Fruit fly (Drosophila melanogaster) whole organism, embryonic: Measurements from ENCODE around the gene ftz-f1.

ENCODE experiments used
- Aef1 ChIP-seq: fragments of 200-800 bp; sonication (Bioruptor generic); IDR thresholded peaks from 3 replicates; pipeline ENCODE4 v1.3.6; 2022; ENCODE audit warnings: missing biosample characterization, missing genetic modification characterization
- Atf3 ChIP-seq: fragments of 200-800 bp; sonication (Bioruptor generic); optimal IDR thresholded peaks from 3 replicates; lab custom pipeline; 2016; ENCODE audit warnings: missing biosample characterization, missing genetic modification characterization
- Bdp1 ChIP-seq: fragments of 200-800 bp; sonication (Bioruptor generic); optimal IDR thresholded peaks from 3 replicates; lab custom pipeline; 2016; ENCODE audit warnings: missing biosample characterization, missing genetic modification characterization
- CG10321 ChIP-seq: fragments of 200-800 bp; sonication (Bioruptor generic); IDR thresholded peaks from 2 replicates; pipeline ENCODE4 v1.3.6; 2022; ENCODE audit warnings: missing biosample characterization, missing genetic modification characterization
- CG10431 ChIP-seq: fragments of 200-800 bp; sonication (Bioruptor generic); optimal IDR thresholded peaks from 3 replicates; lab custom pipeline; 2018; ENCODE audit warnings: missing biosample characterization, mild to moderate bottlenecking, missing genetic modification characterization
- CG11085 ChIP-seq: fragments of 200-800 bp; sonication (Bioruptor generic); IDR thresholded peaks from 2 replicates; pipeline ENCODE4 v1.3.6; 2022; ENCODE audit warnings: missing biosample characterization, missing genetic modification characterization
- CG12104 ChIP-seq: fragments of 200-800 bp; sonication (Bioruptor generic); optimal IDR thresholded peaks from 3 replicates; lab custom pipeline; 2016; ENCODE audit warnings: missing biosample characterization, missing genetic modification characterization
- CG12219 ChIP-seq: fragments of 200-800 bp; sonication (Bioruptor generic); optimal IDR thresholded peaks from 3 replicates; lab custom pipeline; 2018; ENCODE audit warnings: missing biosample characterization, mild to moderate bottlenecking, missing genetic modification characterization
- CG15601 ChIP-seq: fragments of 200-800 bp; sonication (Bioruptor generic); optimal IDR thresholded peaks from 3 replicates; lab custom pipeline; 2019; ENCODE audit warnings: missing biosample characterization, mild to moderate bottlenecking, missing genetic modification characterization, moderate library complexity
- CG1603 ChIP-seq: fragments of 200-800 bp; sonication (Bioruptor generic); optimal IDR thresholded peaks from 2 replicates; lab custom pipeline; 2019; ENCODE audit warnings: missing biosample characterization, mild to moderate bottlenecking, missing genetic modification characterization, moderate library complexity
- CG16815 ChIP-seq: fragments of 200-800 bp; sonication (Bioruptor generic); optimal IDR thresholded peaks from 3 replicates; lab custom pipeline; 2017; ENCODE audit warnings: missing biosample characterization, mild to moderate bottlenecking, missing genetic modification characterization
- CG16863 ChIP-seq: fragments of 200-800 bp; sonication (Bioruptor generic); optimal IDR thresholded peaks from 3 replicates; lab custom pipeline; 2016; ENCODE audit warnings: missing biosample characterization, missing genetic modification characterization
- CG18476 ChIP-seq: fragments of 200-800 bp; sonication (Bioruptor generic); optimal IDR thresholded peaks from 2 replicates; lab custom pipeline; 2016; ENCODE audit warnings: missing biosample characterization, mild to moderate bottlenecking, missing genetic modification characterization
- CG2678 ChIP-seq: fragments of 200-800 bp; sonication (Bioruptor generic); optimal IDR thresholded peaks from 3 replicates; lab custom pipeline; 2019; ENCODE audit warnings: missing biosample characterization, mild to moderate bottlenecking, missing genetic modification characterization, moderate library complexity
- CG30403 ChIP-seq: fragments of 200-800 bp; sonication (Bioruptor generic); optimal IDR thresholded peaks from 3 replicates; lab custom pipeline; 2016; ENCODE audit warnings: missing biosample characterization, missing genetic modification characterization
- CG3163 ChIP-seq: fragments of 200-800 bp; sonication (Bioruptor generic); optimal IDR thresholded peaks from 3 replicates; lab custom pipeline; 2016; ENCODE audit warnings: missing biosample characterization, missing genetic modification characterization
- CG3407 ChIP-seq: fragments of 200-800 bp; sonication (Bioruptor generic); optimal IDR thresholded peaks from 2 replicates; lab custom pipeline; 2018; ENCODE audit warnings: missing biosample characterization, mild to moderate bottlenecking, missing genetic modification characterization
- CG7963 ChIP-seq: fragments of 200-800 bp; sonication (Bioruptor generic); IDR thresholded peaks from 3 replicates; pipeline ENCODE4 v1.3.6; 2022; ENCODE audit warnings: missing biosample characterization, missing genetic modification characterization; ENCODE audit not compliant: partially characterized antibody
- CG9932 ChIP-seq: fragments of 200-800 bp; sonication (Bioruptor generic); IDR thresholded peaks from 2 replicates; pipeline ENCODE4 v1.3.6; 2022; ENCODE audit warnings: missing biosample characterization, missing genetic modification characterization
- ERR ChIP-seq: fragments of 200-800 bp; sonication (Bioruptor generic); optimal IDR thresholded peaks from 2 replicates; lab custom pipeline; 2016; ENCODE audit warnings: missing biosample characterization, missing genetic modification characterization
- Elba2 ChIP-seq: fragments of 200-800 bp; sonication (Bioruptor generic); optimal IDR thresholded peaks from 3 replicates; lab custom pipeline; 2016; ENCODE audit warnings: missing biosample characterization, missing genetic modification characterization
- Ets97D ChIP-seq: fragments of 200-800 bp; sonication (Bioruptor generic); optimal IDR thresholded peaks from 3 replicates; lab custom pipeline; 2016; ENCODE audit warnings: missing biosample characterization, missing genetic modification characterization
- Fer2 ChIP-seq: fragments of 200-800 bp; sonication (Bioruptor generic); optimal IDR thresholded peaks from 2 replicates; lab custom pipeline; 2018; ENCODE audit warnings: missing biosample characterization, mild to moderate bottlenecking, missing genetic modification characterization, moderate library complexity
- HLH54F ChIP-seq: fragments of 200-800 bp; sonication (Bioruptor generic); optimal IDR thresholded peaks from 3 replicates; lab custom pipeline; 2016; ENCODE audit warnings: missing biosample characterization, missing genetic modification characterization
- Lim3 ChIP-seq: fragments of 200-800 bp; sonication (Bioruptor generic); IDR thresholded peaks from 2 replicates; pipeline ENCODE4 v1.3.6; 2022; ENCODE audit warnings: missing biosample characterization, missing genetic modification characterization
- Ravus ChIP-seq: fragments of 200-800 bp; sonication (Bioruptor generic); IDR thresholded peaks from 2 replicates; pipeline ENCODE4 v1.3.6; 2022; ENCODE audit warnings: missing biosample characterization, missing genetic modification characterization
- Six4 ChIP-seq: fragments of 200-800 bp; sonication (Bioruptor generic); optimal IDR thresholded peaks from 2 replicates; lab custom pipeline; 2016; ENCODE audit warnings: missing biosample characterization, missing genetic modification characterization
- Sox102F ChIP-seq: fragments of 200-800 bp; sonication (Bioruptor generic); optimal IDR thresholded peaks from 2 replicates; lab custom pipeline; 2018; ENCODE audit warnings: missing biosample characterization, mild to moderate bottlenecking, missing genetic modification characterization, moderate library complexity
- Spps ChIP-seq: fragments of 200-800 bp; sonication (Bioruptor generic); optimal IDR thresholded peaks from 2 replicates; lab custom pipeline; 2018; ENCODE audit warnings: missing biosample characterization, mild to moderate bottlenecking, missing genetic modification characterization
- Ssrp ChIP-seq: fragments of 200-800 bp; sonication (Bioruptor generic); optimal IDR thresholded peaks from 2 replicates; lab custom pipeline; 2018; ENCODE audit warnings: missing biosample characterization, mild to moderate bottlenecking, missing genetic modification characterization, moderate library complexity
- ash1 ChIP-seq: fragments of 200-800 bp; sonication (Bioruptor generic); optimal IDR thresholded peaks from 2 replicates; lab custom pipeline; 2018; ENCODE audit warnings: missing biosample characterization, mild to moderate bottlenecking, missing genetic modification characterization
- bcd ChIP-seq: fragments of 200-800 bp; sonication (Bioruptor generic); optimal IDR thresholded peaks from 2 replicates; lab custom pipeline; 2017; ENCODE audit warnings: missing biosample characterization, mild to moderate bottlenecking, missing genetic modification characterization
- chif ChIP-seq, 2 experiments: fragments of 200-800 bp; sonication (Bioruptor generic); optimal IDR thresholded peaks; 3 replicates each; lab custom pipeline; 2016; ENCODE audit warnings: missing biosample characterization in 2 of 2, missing genetic modification characterization in 2 of 2
- corto ChIP-seq: fragments of 200-800 bp; sonication (Bioruptor generic); optimal IDR thresholded peaks from 2 replicates; lab custom pipeline; 2016; ENCODE audit warnings: missing biosample characterization, mild to moderate bottlenecking, missing genetic modification characterization, moderate library complexity
- crp ChIP-seq, 2 experiments: fragments of 200-800 bp; sonication (Bioruptor generic); optimal IDR thresholded peaks; 2 replicates in 1 of 2; 3 replicates in 1 of 2; lab custom pipeline; 2017; ENCODE audit warnings: missing biosample characterization in 2 of 2, missing genetic modification characterization in 2 of 2, mild to moderate bottlenecking in 1 of 2, moderate library complexity in 1 of 2
- disco-r ChIP-seq: fragments of 200-800 bp; sonication (Bioruptor generic); optimal IDR thresholded peaks from 2 replicates; lab custom pipeline; 2016; ENCODE audit warnings: missing biosample characterization, missing genetic modification characterization
- ewg ChIP-seq: fragments of 200-800 bp; sonication (Bioruptor generic); optimal IDR thresholded peaks from 3 replicates; lab custom pipeline; 2017; ENCODE audit warnings: mild to moderate bottlenecking, missing biosample characterization, missing genetic modification reagents, missing genetic modification characterization
- fd64A ChIP-seq: fragments of 200-800 bp; sonication (Bioruptor generic); optimal IDR thresholded peaks from 3 replicates; lab custom pipeline; 2018; ENCODE audit warnings: missing biosample characterization, mild to moderate bottlenecking, missing genetic modification characterization
- gcm ChIP-seq: fragments of 200-800 bp; sonication (Bioruptor generic); optimal IDR thresholded peaks from 2 replicates; lab custom pipeline; 2019; ENCODE audit warnings: missing biosample characterization, mild to moderate bottlenecking, missing genetic modification characterization, moderate library complexity
- ham ChIP-seq: fragments of 200-800 bp; sonication (Bioruptor generic); IDR thresholded peaks from 2 replicates; pipeline ENCODE4 v1.3.6; 2022; ENCODE audit warnings: missing biosample characterization, missing genetic modification characterization
- her ChIP-seq: fragments of 200-800 bp; sonication (Bioruptor generic); optimal IDR thresholded peaks from 2 replicates; lab custom pipeline; 2016; ENCODE audit warnings: missing biosample characterization, missing genetic modification characterization
- kay ChIP-seq: fragments of 200-800 bp; sonication (Bioruptor generic); optimal IDR thresholded peaks from 2 replicates; lab custom pipeline; 2016; ENCODE audit warnings: missing biosample characterization, missing genetic modification characterization
- lola ChIP-seq, 3 experiments: fragments of >200 bp in 2 of 3; fragments of 200-800 bp in 1 of 3; sonication (Bioruptor generic) in 1 of 3; optimal IDR thresholded peaks; 2 replicates each; lab custom pipeline; 2017 to 2019; ENCODE audit warnings: missing biosample characterization in 3 of 3, missing genetic modification characterization in 3 of 3, mild to moderate bottlenecking in 1 of 3, moderate library complexity in 1 of 3
- mld ChIP-seq: fragments of 200-800 bp; sonication (Bioruptor generic); IDR thresholded peaks from 3 replicates; pipeline ENCODE4 v1.3.6; 2022; ENCODE audit warnings: missing biosample characterization, missing genetic modification characterization; ENCODE audit not compliant: partially characterized antibody
- pum ChIP-seq: fragments of 200-800 bp; sonication (Bioruptor generic); optimal IDR thresholded peaks from 2 replicates; lab custom pipeline; 2016; ENCODE audit warnings: missing biosample characterization, missing genetic modification characterization
- sc ChIP-seq, 3 experiments: fragments of >200 bp in 2 of 3; fragments of 200-800 bp in 1 of 3; sonication (Bioruptor generic) in 1 of 3; optimal IDR thresholded peaks; 2 replicates in 2 of 3; 3 replicates in 1 of 3; lab custom pipeline; 2017; ENCODE audit warnings: mild to moderate bottlenecking in 1 of 3, missing biosample characterization in 1 of 3, missing genetic modification characterization in 1 of 3, missing genetic modification reagents in 1 of 3
- sqz ChIP-seq: fragments of 200-800 bp; sonication (Bioruptor generic); optimal IDR thresholded peaks from 3 replicates; lab custom pipeline; 2018; ENCODE audit warnings: missing biosample characterization, mild to moderate bottlenecking, missing genetic modification characterization
- sug ChIP-seq: fragments of 200-800 bp; optimal IDR thresholded peaks from 2 replicates; lab custom pipeline; 2019; ENCODE audit warnings: missing biosample characterization, mild to moderate bottlenecking, missing genetic modification characterization, moderate library complexity
- unc-4 ChIP-seq: fragments of 200-800 bp; sonication (Bioruptor generic); IDR thresholded peaks from 2 replicates; pipeline ENCODE4 v1.3.6; 2022; ENCODE audit warnings: missing biosample characterization, missing genetic modification characterization; ENCODE audit not compliant: partially characterized antibody

ftz-f1 gene

dm6 chr3L:18756293-18756887 lies 44.7 kb downstream of the ftz-f1 start (continued):
- TF ChIP-seq CG7963 (GFP tag; lab: Robert Waterston, UW) (no peak), pum (no peak), lola (GFP tag; optimal IDR thresholded peaks at IDR 0.05; lab: Kevin White, UChicago) (no peak), HLH54F (GFP tag; lab: Kevin White, UChicago) (no peak), chif (GFP tag; optimal IDR thresholded peaks at IDR 0.05; lab: Kevin White, UChicago) (peak; percentile 1 to 11), Six4 (GFP tag; lab: Kevin White, UChicago) (peak; percentile 37), kay (no peak), disco-r (GFP tag; lab: Kevin White, UChicago) (no peak), sqz (GFP tag; lab: Kevin White, UChicago) (no peak), ERR (GFP tag; lab: Kevin White, UChicago) (no peak), CG12219 (GFP tag; lab: Kevin White, UChicago) (no peak), Fer2 (tag; lab: Kevin White, UChicago) (no peak), CG3407 (GFP tag; lab: Kevin White, UChicago) (peak; percentile 24), Atf3 (GFP tag; lab: Kevin White, UChicago) (no peak), CG11085 (no peak), Lim3 (GFP tag; lab: Robert Waterston, UW) (no peak), Spps (tag; lab: Kevin White, UChicago) (no peak), CG18476 (GFP tag; lab: Kevin White, UChicago) (no peak), Elba2 (GFP tag; lab: Kevin White, UChicago) (no peak), crp (GFP tag; optimal IDR thresholded peaks at IDR 0.05; lab: Kevin White, UChicago) (peak in 1 of 2 experiments; percentile 1), CG10431 (GFP tag; lab: Kevin White, UChicago) (no peak), fd64A (GFP tag; lab: Kevin White, UChicago) (no peak), CG9932 (no peak), CG16863 (no peak), her (GFP tag; lab: Kevin White, UChicago) (no peak), CG30403 (GFP tag; lab: Kevin White, UChicago) (peak; percentile 60), sug (peak; percentile 3), corto (GFP tag; lab: Kevin White, UChicago) (no peak), sc (optimal IDR thresholded peaks at IDR 0.05; lab: Kevin White, UChicago) (no peak), sc (GFP tag; optimal IDR thresholded peaks at IDR 0.05; lab: Kevin White, UChicago) (peak; percentile 52), ham (GFP tag; lab: Robert Waterston, UW) (no peak), Sox102F (GFP tag; lab: Kevin White, UChicago) (peak; percentile 87), ewg (GFP tag; lab: Kevin White, UChicago) (peak; percentile 66), gcm (no peak), ash1 (no peak), Ssrp (tag; lab: Kevin White, UChicago) (peak; percentile 60), Bdp1 (GFP tag; lab: Kevin White, UChicago) (no peak), CG2678 (tag; lab: Kevin White, UChicago) (peak; percentile 78), mld (no peak), Ravus (GFP tag; lab: Robert Waterston, UW) (no peak; the same call in 1 of the 2 replicates), unc-4 (GFP tag; lab: Robert Waterston, UW) (no peak), Aef1 (GFP tag; lab: Robert Waterston, UW) (0 out of 3 replicates have a peak, but pooled peaks have one; percentile 24), bcd (peak; percentile 57), Ets97D (GFP tag; lab: Kevin White, UChicago) (no peak), CG3163 (GFP tag; lab: Kevin White, UChicago) (no peak), CG16815 (GFP tag; lab: Kevin White, UChicago) (no peak), CG1603 (tag; lab: Kevin White, UChicago) (peak; percentile 11), CG12104 (GFP tag; lab: Kevin White, UChicago) (peak; percentile 42), CG10321 (no peak), CG15601 (tag; lab: Kevin White, UChicago) (peak; percentile 1)
